Worm (Caenorhabditis elegans): ENCODE measurements around the gene eif-1.

- TF ChIP-seq ztf-23 (GFP tag; IDR thresholded peaks at IDR 0.05) (no peak), flt-1 (GFP tag; IDR thresholded peaks at IDR 0.05) (no peak)
These were observed 7.3 kb downstream of the eif-1 start for ce11 chrII:4985961-4986503.

All from whole organism, midembryonic.